Fruit fly (Drosophila melanogaster) whole organism, prepupa: Measurements from ENCODE around the gene CG33700.

Experiments used
- Blimp-1 ChIP-seq: fragments of 200-800 bp; sonication (Bioruptor generic); optimal IDR thresholded peaks from 3 replicates; lab custom pipeline; 2017; ENCODE audit warnings: missing biosample characterization, missing genetic modification characterization, mild to moderate bottlenecking, moderate library complexity, missing genetic modification reagents
- CG10631 ChIP-seq: fragments of 200-800 bp; sonication (Bioruptor generic); optimal IDR thresholded peaks from 2 replicates; lab custom pipeline; 2016; ENCODE audit warnings: missing biosample characterization, missing genetic modification characterization
- CG10669 ChIP-seq: fragments of 200-800 bp; sonication (Bioruptor generic); optimal IDR thresholded peaks from 3 replicates; lab custom pipeline; 2018; ENCODE audit warnings: missing biosample characterization, mild to moderate bottlenecking, missing genetic modification characterization, moderate library complexity
- CG11762 ChIP-seq: fragments of 200-800 bp; sonication (Bioruptor generic); optimal IDR thresholded peaks from 3 replicates; lab custom pipeline; 2016; ENCODE audit warnings: missing biosample characterization, missing genetic modification characterization; ENCODE audit not compliant: insufficient read depth
- CG11902 ChIP-seq: fragments of 200-800 bp; sonication (Bioruptor generic); optimal IDR thresholded peaks from 3 replicates; lab custom pipeline; 2016; ENCODE audit warnings: missing biosample characterization, missing genetic modification characterization
- CG15336 ChIP-seq: fragments of 200-800 bp; sonication (Bioruptor generic); IDR thresholded peaks from 2 replicates; pipeline ENCODE4 v1.3.6; 2022; ENCODE audit warnings: missing biosample characterization, missing genetic modification characterization
- CG1621 ChIP-seq: fragments of 200-800 bp; sonication (Bioruptor generic); optimal IDR thresholded peaks from 3 replicates; lab custom pipeline; 2018; ENCODE audit warnings: missing biosample characterization, mild to moderate bottlenecking, missing genetic modification characterization
- CG16779 ChIP-seq: fragments of 200-800 bp; sonication (Bioruptor generic); optimal IDR thresholded peaks from 3 replicates; lab custom pipeline; 2017; ENCODE audit warnings: missing biosample characterization, mild to moderate bottlenecking, missing genetic modification characterization
- CG32006 ChIP-seq: fragments of 200-800 bp; sonication (Bioruptor generic); optimal IDR thresholded peaks from 3 replicates; lab custom pipeline; 2017; ENCODE audit warnings: missing biosample characterization, mild to moderate bottlenecking, missing genetic modification characterization
- CG34406 ChIP-seq: fragments of 200-800 bp; sonication (Bioruptor generic); optimal IDR thresholded peaks from 3 replicates; lab custom pipeline; 2016; ENCODE audit warnings: missing biosample characterization, missing genetic modification characterization
- CG6276 ChIP-seq: fragments of 200-800 bp; sonication (Bioruptor generic); optimal IDR thresholded peaks from 2 replicates; lab custom pipeline; 2017; ENCODE audit warnings: missing biosample characterization, mild to moderate bottlenecking, missing genetic modification characterization
- CG6808 ChIP-seq: fragments of 200-800 bp; sonication (Bioruptor generic); optimal IDR thresholded peaks from 3 replicates; lab custom pipeline; 2017; ENCODE audit warnings: missing biosample characterization, missing genetic modification characterization, mild to moderate bottlenecking, moderate library complexity, missing genetic modification reagents
- CG6854 ChIP-seq: fragments of 200-800 bp; sonication (Bioruptor generic); optimal IDR thresholded peaks from 2 replicates; lab custom pipeline; 2017; ENCODE audit warnings: missing biosample characterization, mild to moderate bottlenecking, missing genetic modification characterization
- CG7368 ChIP-seq: fragments of 200-800 bp; sonication (Bioruptor generic); optimal IDR thresholded peaks from 3 replicates; lab custom pipeline; 2016; ENCODE audit warnings: missing biosample characterization, missing genetic modification characterization
- CG8119 ChIP-seq: fragments of 200-800 bp; sonication (Bioruptor generic); IDR thresholded peaks from 3 replicates; pipeline ENCODE4 v1.3.6; 2022; ENCODE audit warnings: missing biosample characterization, missing genetic modification characterization
- CG8319 ChIP-seq: fragments of 200-800 bp; sonication (Bioruptor generic); optimal IDR thresholded peaks from 3 replicates; lab custom pipeline; 2016; ENCODE audit warnings: missing biosample characterization, missing genetic modification characterization
- CG9139 ChIP-seq: fragments of 200-800 bp; sonication (Bioruptor generic); optimal IDR thresholded peaks from 3 replicates; lab custom pipeline; 2017; ENCODE audit warnings: missing biosample characterization, mild to moderate bottlenecking, missing genetic modification characterization
- Eip75B ChIP-seq: fragments of 200-800 bp; sonication (Bioruptor generic); optimal IDR thresholded peaks from 3 replicates; lab custom pipeline; 2016; ENCODE audit warnings: missing biosample characterization, missing genetic modification characterization
- Eip78C ChIP-seq: fragments of 200-800 bp; sonication (Bioruptor generic); peaks from one replicate; lab custom pipeline; 2016; ENCODE audit warnings: missing biosample characterization, missing genetic modification characterization
- Eip93F ChIP-seq: fragments of 200-800 bp; sonication (Bioruptor generic); optimal IDR thresholded peaks from 2 replicates; lab custom pipeline; 2016; ENCODE audit warnings: missing biosample characterization, mild to moderate bottlenecking, missing genetic modification characterization
- Ets21C ChIP-seq: fragments of 200-800 bp; sonication (Bioruptor generic); optimal IDR thresholded peaks from 3 replicates; lab custom pipeline; 2016; ENCODE audit warnings: missing biosample characterization, missing genetic modification characterization
- Ets96B ChIP-seq: fragments of 200-800 bp; optimal IDR thresholded peaks from 2 replicates; lab custom pipeline; 2019; ENCODE audit warnings: missing biosample characterization, mild to moderate bottlenecking, missing genetic modification characterization, moderate library complexity
- Gug ChIP-seq: fragments of 200-800 bp; sonication (Bioruptor generic); IDR thresholded peaks from 2 replicates; pipeline ENCODE4 v1.3.6; 2022; ENCODE audit warnings: missing biosample characterization, missing genetic modification characterization
- Hr4 ChIP-seq: fragments of 200-800 bp; sonication (Bioruptor generic); optimal IDR thresholded peaks from 3 replicates; lab custom pipeline; 2016; ENCODE audit warnings: missing biosample characterization, missing genetic modification characterization
- Lpt ChIP-seq: fragments of 200-800 bp; sonication (Bioruptor generic); optimal IDR thresholded peaks from 3 replicates; lab custom pipeline; 2016; ENCODE audit warnings: missing biosample characterization, missing genetic modification characterization
- Sox102F ChIP-seq: fragments of 200-800 bp; sonication (Bioruptor generic); optimal IDR thresholded peaks from 2 replicates; lab custom pipeline; 2016; ENCODE audit warnings: missing biosample characterization, mild to moderate bottlenecking, missing genetic modification characterization
- Sox14 ChIP-seq: fragments of 200-800 bp; sonication (Bioruptor generic); optimal IDR thresholded peaks from 3 replicates; lab custom pipeline; 2016; ENCODE audit warnings: missing biosample characterization, missing genetic modification characterization
- Sox15 ChIP-seq: fragments of 200-800 bp; sonication (Bioruptor generic); optimal IDR thresholded peaks from 3 replicates; lab custom pipeline; 2016; ENCODE audit warnings: missing biosample characterization, missing genetic modification characterization
- achi ChIP-seq: fragments of 200-800 bp; sonication (Bioruptor generic); optimal IDR thresholded peaks from 3 replicates; lab custom pipeline; 2016; ENCODE audit warnings: missing biosample characterization, missing genetic modification characterization
- cyc ChIP-seq: fragments of 200-800 bp; sonication (Bioruptor generic); optimal IDR thresholded peaks from 3 replicates; lab custom pipeline; 2016; ENCODE audit warnings: missing biosample characterization, missing genetic modification characterization
- dsx ChIP-seq: fragments of 200-800 bp; optimal IDR thresholded peaks from 3 replicates; lab custom pipeline; 2019; ENCODE audit warnings: missing biosample characterization, mild to moderate bottlenecking, missing genetic modification characterization, moderate library complexity; ENCODE audit not compliant: poor library complexity, severe bottlenecking
- eg ChIP-seq: fragments of 200-800 bp; sonication (Bioruptor generic); IDR thresholded peaks from 3 replicates; pipeline ENCODE4 v1.3.6; 2022; ENCODE audit warnings: missing biosample characterization, missing genetic modification characterization
- esn ChIP-seq: fragments of 200-800 bp; sonication (Bioruptor generic); optimal IDR thresholded peaks from 2 replicates; lab custom pipeline; 2016; ENCODE audit warnings: missing biosample characterization, mild to moderate bottlenecking, missing genetic modification characterization, moderate library complexity
- fkh ChIP-seq: fragments of 200-800 bp; sonication (Bioruptor generic); optimal IDR thresholded peaks from 3 replicates; lab custom pipeline; 2017; ENCODE audit warnings: missing biosample characterization, mild to moderate bottlenecking, missing genetic modification characterization, moderate library complexity
- lz ChIP-seq: fragments of 200-800 bp; sonication (Bioruptor generic); optimal IDR thresholded peaks from 3 replicates; lab custom pipeline; 2016; ENCODE audit warnings: missing biosample characterization, missing genetic modification characterization
- net ChIP-seq: fragments of 200-800 bp; sonication (Bioruptor generic); optimal IDR thresholded peaks from 3 replicates; lab custom pipeline; 2016; ENCODE audit warnings: missing biosample characterization, missing genetic modification characterization
- spab ChIP-seq: fragments of 200-800 bp; sonication (Bioruptor generic); optimal IDR thresholded peaks from 2 replicates; lab custom pipeline; 2017; ENCODE audit warnings: missing biosample characterization, mild to moderate bottlenecking, missing genetic modification characterization, missing genetic modification reagents
- svp ChIP-seq: fragments of 200-800 bp; sonication (Bioruptor generic); peaks from one replicate; lab custom pipeline; 2016; ENCODE audit warnings: missing biosample characterization, missing genetic modification characterization
- topi ChIP-seq: fragments of 200-800 bp; sonication (Bioruptor generic); optimal IDR thresholded peaks from 3 replicates; lab custom pipeline; 2016; ENCODE audit warnings: missing biosample characterization, missing genetic modification characterization
- vri ChIP-seq: fragments of 200-800 bp; sonication (Bioruptor generic); optimal IDR thresholded peaks from 3 replicates; lab custom pipeline; 2016; ENCODE audit warnings: missing biosample characterization, mild to moderate bottlenecking, missing genetic modification characterization

Gene CG33700

DNA sequence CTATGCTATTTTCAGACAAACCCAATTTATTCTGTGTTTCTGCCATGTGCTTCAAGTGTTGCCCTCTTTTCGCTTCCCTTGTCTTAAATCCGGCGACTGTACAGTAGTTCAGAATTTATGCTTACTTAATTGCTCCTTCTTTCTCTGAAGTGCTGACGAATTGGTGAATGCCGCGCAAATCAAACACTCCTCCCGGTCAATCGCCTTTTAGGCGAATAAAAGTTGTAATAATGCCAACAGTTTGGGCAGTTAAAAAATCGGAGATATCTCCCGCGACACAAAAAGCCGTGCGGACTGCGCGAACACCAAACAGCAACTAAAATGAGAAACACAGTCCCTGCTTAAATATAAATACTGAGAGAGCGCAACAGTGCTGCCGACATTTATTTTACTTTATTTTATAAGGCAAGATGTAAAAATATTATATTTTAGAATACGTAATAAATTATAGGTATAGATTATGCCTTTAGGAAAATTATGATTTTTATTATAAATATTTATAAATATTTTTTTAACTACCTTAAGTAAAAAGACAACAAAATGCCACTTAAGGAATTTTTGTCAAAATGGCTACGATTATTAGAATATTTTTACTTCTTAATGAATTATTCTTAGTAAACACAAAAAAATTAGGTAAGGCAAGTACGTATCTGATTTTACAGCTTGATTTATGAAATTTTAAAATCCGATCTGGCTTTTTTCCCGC lies 20.2 kb downstream of the CG33700 start, which contains the start of gene path (continued):
- TF ChIP-seq CG32006, result peak; percentile 52
- TF ChIP-seq CG34406 (GFP tag; lab: Kevin White, UChicago), result peak; percentile 7
- peak; percentile 30 for TF ChIP-seq CG6854 (GFP tag; lab: Kevin White, UChicago)
- TF ChIP-seq achi (GFP tag; lab: Kevin White, UChicago), result peak; percentile 16
- TF ChIP-seq Hr4, result peak; percentile 12
- peak; percentile 78 for TF ChIP-seq Eip78C (GFP tag; lab: Kevin White, UChicago)
- peak; percentile 45 for TF ChIP-seq esn (GFP tag; lab: Kevin White, UChicago)
- no peak for TF ChIP-seq eg
- no peak for TF ChIP-seq Sox15 (GFP tag; lab: Kevin White, UChicago)
- TF ChIP-seq CG15336 (GFP tag; lab: Robert Waterston, UW), result no peak
- no peak for TF ChIP-seq CG11902 (GFP tag; lab: Kevin White, UChicago)
- peak; percentile 53 for TF ChIP-seq vri (GFP tag; lab: Kevin White, UChicago)
- TF ChIP-seq lz (GFP tag; lab: Kevin White, UChicago), result no peak
- TF ChIP-seq topi (GFP tag; lab: Kevin White, UChicago), result no peak
- TF ChIP-seq Gug (GFP tag; lab: Robert Waterston, UW), result no peak
- TF ChIP-seq Lpt, result no peak
- peak; percentile 6 for TF ChIP-seq CG10669 (GFP tag; lab: Kevin White, UChicago)
- TF ChIP-seq CG9139, result peak; percentile 27
- TF ChIP-seq spab (GFP tag; lab: Kevin White, UChicago), result no peak
- no peak for TF ChIP-seq CG10631
- no peak for TF ChIP-seq Sox102F
- no peak for TF ChIP-seq CG16779 (tag; lab: Kevin White, UChicago)
- peak; percentile 77 for TF ChIP-seq svp
- no peak for TF ChIP-seq Eip93F
- TF ChIP-seq CG7368 (GFP tag; lab: Kevin White, UChicago), result no peak
- TF ChIP-seq fkh, result peak; percentile 17
- no peak for TF ChIP-seq Sox14 (GFP tag; lab: Kevin White, UChicago)

DNA sequence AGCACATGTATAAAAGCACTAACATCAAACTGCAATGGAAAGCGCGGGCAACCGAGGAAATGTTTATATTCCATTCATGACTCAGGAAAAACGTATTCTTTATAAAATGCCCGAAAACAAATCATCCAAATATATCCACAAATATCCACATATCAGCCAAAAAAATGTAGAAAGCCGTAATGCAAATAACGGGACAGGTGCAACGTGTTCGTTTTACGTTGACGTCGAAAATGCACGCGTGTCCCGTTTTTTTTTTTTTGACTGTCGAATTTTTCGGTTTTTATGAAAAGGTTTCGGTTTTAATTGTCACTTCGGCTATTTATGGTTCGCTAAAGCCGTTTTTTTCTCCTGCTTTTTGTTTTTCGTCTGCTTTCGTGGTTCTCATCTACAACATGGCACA lies 20.8 kb downstream of the CG33700 start:
- no peak for TF ChIP-seq Lpt
- TF ChIP-seq Ets21C (GFP tag; lab: Kevin White, UChicago), result no peak
- TF ChIP-seq achi (GFP tag; lab: Kevin White, UChicago), result no peak
- TF ChIP-seq CG8319, result no peak

DNA sequence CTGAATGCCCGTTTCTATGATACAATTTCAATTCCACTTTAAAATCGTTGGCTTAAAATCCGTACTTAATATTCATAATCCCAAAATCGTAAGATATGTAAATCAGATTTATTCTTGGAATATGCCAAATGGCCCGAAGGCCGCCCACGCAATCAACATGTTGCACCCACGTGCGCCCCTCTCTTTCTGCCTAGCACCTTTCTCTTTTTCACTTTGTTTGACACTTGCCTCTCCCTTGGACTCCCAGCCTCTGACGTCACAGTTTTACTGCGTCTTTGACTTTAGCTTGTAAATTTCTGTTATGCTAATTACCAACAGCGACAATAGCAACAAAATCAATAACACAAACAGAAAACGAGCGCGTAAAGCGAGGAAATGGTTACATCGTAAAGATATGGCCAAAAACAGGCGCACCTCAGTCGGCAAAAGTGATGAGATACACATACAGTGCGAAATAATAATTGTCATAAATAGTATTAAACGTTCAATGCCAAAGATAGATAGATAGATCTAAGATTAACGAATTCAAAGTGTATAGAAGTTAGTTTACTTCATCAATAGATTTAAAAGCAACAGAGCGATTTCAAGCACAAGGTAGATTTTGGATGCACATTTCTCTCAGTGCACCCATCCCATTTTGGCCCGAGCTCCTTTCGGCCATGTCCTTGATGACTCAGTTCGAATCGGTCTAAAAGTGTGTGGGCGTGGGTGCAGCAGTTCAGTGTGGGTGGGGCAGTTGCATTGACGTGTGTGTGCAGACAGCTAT lies 21.6 kb downstream of the CG33700 start:
- TF ChIP-seq Hr4, result peak; percentile 35
- TF ChIP-seq net (GFP tag; lab: Kevin White, UChicago), result peak; percentile 23
- no peak for TF ChIP-seq CG1621
- TF ChIP-seq CG8119 (GFP tag; lab: Robert Waterston, UW), result 0 out of 3 replicates have a peak, but pooled peaks have one; percentile 22
- peak; percentile 43 for TF ChIP-seq CG10669 (GFP tag; lab: Kevin White, UChicago)
- TF ChIP-seq svp, result peak; percentile 59
- TF ChIP-seq CG11762 (GFP tag; lab: Kevin White, UChicago), result no peak
- no peak for TF ChIP-seq esn (GFP tag; lab: Kevin White, UChicago)
- peak; percentile 46 for TF ChIP-seq Lpt
- TF ChIP-seq Eip78C (GFP tag; lab: Kevin White, UChicago), result peak; percentile 87
- peak; percentile 43 for TF ChIP-seq Ets96B (tag; lab: Kevin White, UChicago)
- TF ChIP-seq eg, result 0 out of 3 replicates have a peak, but pooled peaks have one; percentile 39
- TF ChIP-seq Eip75B, result peak; percentile 4
- peak; percentile 26 for TF ChIP-seq cyc (GFP tag; lab: Kevin White, UChicago)
- no peak for TF ChIP-seq CG16779 (tag; lab: Kevin White, UChicago)
- TF ChIP-seq topi (GFP tag; lab: Kevin White, UChicago), result peak; percentile 23
- peak; percentile 6 for TF ChIP-seq CG7368 (GFP tag; lab: Kevin White, UChicago)
- TF ChIP-seq Gug (GFP tag; lab: Robert Waterston, UW), result 0 out of 2 replicates have a peak, but pooled peaks have one; percentile 49
- peak; percentile 10 for TF ChIP-seq fkh
- TF ChIP-seq CG6808 (GFP tag; lab: Kevin White, UChicago), result peak; percentile 13
- TF ChIP-seq dsx, result peak; percentile 6
- peak; percentile 23 for TF ChIP-seq CG6276 (GFP tag; lab: Kevin White, UChicago)
- no peak for TF ChIP-seq Blimp-1 (GFP tag; lab: Kevin White, UChicago)
- TF ChIP-seq spab (GFP tag; lab: Kevin White, UChicago), result peak; percentile 23
